Fruit fly (Drosophila melanogaster): ENCODE results near the gene RhoGAP92B.
A peak's percentile ranks its signal among the peaks of the same experiment; 100 is the strongest.

Gene RhoGAP92B

DNA sequence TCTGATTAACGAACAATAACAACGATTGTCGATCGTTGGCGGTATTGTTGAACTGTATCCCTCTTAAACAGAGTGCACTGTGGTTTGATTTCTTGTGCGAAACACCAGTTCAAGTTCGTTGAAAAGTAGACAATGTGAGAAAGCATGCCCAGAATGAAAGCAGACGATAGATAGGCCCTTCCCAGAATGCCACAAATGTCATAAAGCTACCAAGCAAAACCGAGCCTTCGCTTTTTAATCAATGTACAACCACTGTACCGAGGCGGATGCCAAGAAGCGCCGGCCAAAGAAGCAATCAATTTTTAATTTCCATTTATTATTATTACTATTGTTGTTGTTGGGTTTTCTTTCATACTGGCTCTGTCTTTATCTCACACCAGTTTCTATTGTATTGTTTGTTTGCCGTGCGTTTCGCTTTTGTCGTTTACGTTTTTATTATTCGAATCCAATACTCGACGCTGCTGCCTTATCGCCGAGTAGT, 3.9 kb downstream of the RhoGAP92B start (continued):
- TF ChIP-seq Mad (GFP tag; optimal IDR thresholded peaks at IDR 0.05) (peak; percentile 80), Dref (GFP tag; IDR thresholded peaks at IDR 0.05) (no peak), CG11695 (GFP tag; IDR thresholded peaks at IDR 0.05) (peak; percentile 89), CG4424 (GFP tag; optimal IDR thresholded peaks at IDR 0.05) (peak; percentile 82), nerfin-1 (tag; optimal IDR thresholded peaks at IDR 0.05) (no peak), Awh (GFP tag; IDR thresholded peaks at IDR 0.05) (peak; percentile 87), en (GFP tag; optimal IDR thresholded peaks at IDR 0.05) (peak; percentile 72), NK7.1 (GFP tag; optimal IDR thresholded peaks at IDR 0.05) (peak; percentile 56), luna (GFP tag; optimal IDR thresholded peaks at IDR 0.05) (peak; percentile 51), fru (optimal IDR thresholded peaks at IDR 0.05) (no peak), ab (GFP tag; optimal IDR thresholded peaks at IDR 0.05) (peak; percentile 72), Fer3 (tag; optimal IDR thresholded peaks at IDR 0.05) (peak; percentile 74), CG9437 (GFP tag; optimal IDR thresholded peaks at IDR 0.05) (peak; percentile 69), pfk (GFP tag; optimal IDR thresholded peaks at IDR 0.05) (no peak), CG6175 (GFP tag; IDR thresholded peaks at IDR 0.05) (peak; percentile 57; the same call in 1 of the 3 replicates), CG8388 (GFP tag; optimal IDR thresholded peaks at IDR 0.05) (peak; percentile 73), mld (GFP tag; IDR thresholded peaks at IDR 0.05; ENCODE audit: partially characterized antibody) (no peak), Dfd (GFP tag; optimal IDR thresholded peaks at IDR 0.05) (no peak), H15 (GFP tag; IDR thresholded peaks at IDR 0.05) (peak; percentile 82), CG8281 (tag; optimal IDR thresholded peaks at IDR 0.05) (peak; percentile 34), CG7271 (tag; optimal IDR thresholded peaks at IDR 0.05) (no peak), Hr39 (optimal IDR thresholded peaks at IDR 0.05) (no peak), btn (GFP tag; optimal IDR thresholded peaks at IDR 0.05) (peak; percentile 49), br (optimal IDR thresholded peaks at IDR 0.05) (no peak), CG3163 (GFP tag; optimal IDR thresholded peaks at IDR 0.05) (peak; percentile 54), chinmo (GFP tag; IDR thresholded peaks at IDR 0.05; ENCODE audit: partially characterized antibody) (0 out of 4 replicates have a peak, but pooled peaks have one; percentile 10), CG4820 (GFP tag; optimal IDR thresholded peaks at IDR 0.05) (peak; percentile 73), hbn (GFP tag; IDR thresholded peaks at IDR 0.05; ENCODE audit: partially characterized antibody) (no peak), jumu (GFP tag; optimal IDR thresholded peaks at IDR 0.05) (peak; percentile 72), CG11696 (GFP tag; IDR thresholded peaks at IDR 0.05) (peak; percentile 73), NFAT (GFP tag; IDR thresholded peaks at IDR 0.05) (peak; percentile 81), CG2889 (GFP tag; IDR thresholded peaks at IDR 0.05) (peak; percentile 85), ara (GFP tag; IDR thresholded peaks at IDR 0.05) (peak; percentile 82), CG9215 (GFP tag; IDR thresholded peaks at IDR 0.05) (peak; percentile 39; the same call in 1 of the 2 replicates), Hr78 (GFP tag; optimal IDR thresholded peaks at IDR 0.05) (peak in 1 of 2 experiments; percentile 16), CG14667 (GFP tag; IDR thresholded peaks at IDR 0.05) (peak; percentile 84), inv (GFP tag; IDR thresholded peaks at IDR 0.05; ENCODE audit: partially characterized antibody) (no peak), ash1 (GFP tag; optimal IDR thresholded peaks at IDR 0.05) (no peak), CG16815 (GFP tag; optimal IDR thresholded peaks at IDR 0.05) (peak; percentile 68), Hr3 (GFP tag; optimal IDR thresholded peaks at IDR 0.05) (peak; percentile 82), crp (GFP tag; optimal IDR thresholded peaks at IDR 0.05) (no peak), CG7372 (GFP tag; IDR thresholded peaks at IDR 0.05) (peak; percentile 63), stc (GFP tag; IDR thresholded peaks at IDR 0.05) (peak; percentile 86), CG15011 (GFP tag; optimal IDR thresholded peaks at IDR 0.05) (peak; percentile 65), CG18011 (GFP tag; optimal IDR thresholded peaks at IDR 0.05) (peak; percentile 52), sima (GFP tag; optimal IDR thresholded peaks at IDR 0.05) (no peak), so (GFP tag; IDR thresholded peaks at IDR 0.05) (peak; percentile 77), pros (GFP tag; optimal IDR thresholded peaks at IDR 0.05) (no peak), CG13287 (GFP tag; IDR thresholded peaks at IDR 0.05; ENCODE audit: partially characterized antibody) (peak; percentile 28; the same call in 1 of the 2 replicates), B-H2 (GFP tag; optimal IDR thresholded peaks at IDR 0.05) (no peak), zf30C (GFP tag; optimal IDR thresholded peaks at IDR 0.05) (no peak)

Measured in whole organism, embryonic.